Fruit fly (Drosophila melanogaster): ENCODE measurements around the gene CG9784.

Gene CG9784

dm6 chrX:16624519-16624918 lies 25.5 kb upstream of the CG9784 start:
- TF ChIP-seq CG10979 (tag; optimal IDR thresholded peaks at IDR 0.05) = peak; percentile 40
- peak; percentile 12 for TF ChIP-seq Med (GFP tag)
- peak; percentile 34; the same call in 1 of the 3 replicates for TF ChIP-seq z (GFP tag; IDR thresholded peaks at IDR 0.05)
- peak; percentile 89 for TF ChIP-seq CTCF (GFP tag; optimal IDR thresholded peaks at IDR 0.05)
- no peak for TF ChIP-seq prd (optimal IDR thresholded peaks at IDR 0.05)
- no peak for TF ChIP-seq prd (GFP tag; IDR thresholded peaks at IDR 0.05)
- TF ChIP-seq hth (optimal IDR thresholded peaks at IDR 0.05) = no peak

dm6 chrX:16623524-16623923 lies 24.5 kb upstream of the CG9784 start:
- no peak for TF ChIP-seq ash1 (GFP tag; optimal IDR thresholded peaks at IDR 0.05)
- no peak for TF ChIP-seq CG17385 (GFP tag; optimal IDR thresholded peaks at IDR 0.05)
- TF ChIP-seq abd-A (tag; optimal IDR thresholded peaks at IDR 0.05) = peak; percentile 63
- TF ChIP-seq CG4282 (GFP tag; optimal IDR thresholded peaks at IDR 0.05) = no peak
- peak; percentile 16 for TF ChIP-seq grn (GFP tag; optimal IDR thresholded peaks at IDR 0.05)
- no peak for TF ChIP-seq scrt (GFP tag; optimal IDR thresholded peaks at IDR 0.05)
- no peak for TF ChIP-seq CG8924 (tag; optimal IDR thresholded peaks at IDR 0.05)
- no peak for TF ChIP-seq HLH54F (GFP tag; optimal IDR thresholded peaks at IDR 0.05)
- TF ChIP-seq Hr78 (GFP tag; optimal IDR thresholded peaks at IDR 0.05) = no peak
- no peak for TF ChIP-seq onecut (GFP tag; IDR thresholded peaks at IDR 0.05)
- no peak for TF ChIP-seq CG4328 (GFP tag; optimal IDR thresholded peaks at IDR 0.05)
- no peak for TF ChIP-seq CG14710 (tag; optimal IDR thresholded peaks at IDR 0.05)
- no peak for TF ChIP-seq cwo (GFP tag; optimal IDR thresholded peaks at IDR 0.05)
- TF ChIP-seq HLH4C (GFP tag; IDR thresholded peaks at IDR 0.05; ENCODE audit: partially characterized antibody) = no peak
- peak; percentile 80 for TF ChIP-seq CG13894 (tag; optimal IDR thresholded peaks at IDR 0.05)
- no peak for TF ChIP-seq shn (GFP tag; optimal IDR thresholded peaks at IDR 0.05)
- TF ChIP-seq CG8388 (GFP tag; optimal IDR thresholded peaks at IDR 0.05) = no peak
- no peak for TF ChIP-seq Blimp-1 (GFP tag; optimal IDR thresholded peaks at IDR 0.05)
- no peak for TF ChIP-seq nerfin-2 (GFP tag; IDR thresholded peaks at IDR 0.05; ENCODE audit: partially characterized antibody)
- TF ChIP-seq jigr1 (GFP tag; IDR thresholded peaks at IDR 0.05) = no peak
- peak; percentile 41; the same call in 1 of the 4 replicates for TF ChIP-seq chinmo (GFP tag; IDR thresholded peaks at IDR 0.05; ENCODE audit: partially characterized antibody)
- TF ChIP-seq Med (GFP tag) = peak; percentile 22
- no peak for TF ChIP-seq CG9797 (GFP tag; optimal IDR thresholded peaks at IDR 0.05)
- no peak for TF ChIP-seq CG10959 (GFP tag; IDR thresholded peaks at IDR 0.05)
- no peak for TF ChIP-seq Mrtf (GFP tag; IDR thresholded peaks at IDR 0.05)

- 0 out of 3 replicates have a peak, but pooled peaks have one; percentile 16 for TF ChIP-seq dysf (GFP tag; IDR thresholded peaks at IDR 0.05)
- TF ChIP-seq esg (GFP tag; conservative IDR thresholded peaks at IDR 0.05) = no peak
- TF ChIP-seq CG2129 (GFP tag; IDR thresholded peaks at IDR 0.05; ENCODE audit: partially characterized antibody) = no peak
- no peak for TF ChIP-seq run (tag; optimal IDR thresholded peaks at IDR 0.05)
- TF ChIP-seq CG17612 (GFP tag; IDR thresholded peaks at IDR 0.05) = no peak
- no peak for TF ChIP-seq scrt (GFP tag; optimal IDR thresholded peaks at IDR 0.05)
- 0 out of 2 replicates have a peak, but pooled peaks have one; percentile 21 for TF ChIP-seq Rfx (GFP tag; IDR thresholded peaks at IDR 0.05)
- TF ChIP-seq CG13894 (tag; optimal IDR thresholded peaks at IDR 0.05) = peak; percentile 44
- TF ChIP-seq CG1529 (GFP tag; optimal IDR thresholded peaks at IDR 0.05) = no peak
- TF ChIP-seq z (GFP tag; IDR thresholded peaks at IDR 0.05) = peak; percentile 77; the same call in 2 of the 3 replicates
- no peak for TF ChIP-seq CG17568 (GFP tag; optimal IDR thresholded peaks at IDR 0.05)
- TF ChIP-seq chinmo (GFP tag; IDR thresholded peaks at IDR 0.05; ENCODE audit: partially characterized antibody) = peak; percentile 92
- peak; percentile 18; the same call in 1 of the 2 replicates for TF ChIP-seq CG13287 (GFP tag; IDR thresholded peaks at IDR 0.05; ENCODE audit: partially characterized antibody)
- TF ChIP-seq Usf (GFP tag; optimal IDR thresholded peaks at IDR 0.05) = no peak
- no peak for TF ChIP-seq oc (tag; optimal IDR thresholded peaks at IDR 0.05)
- TF ChIP-seq CG12299 (tag; optimal IDR thresholded peaks at IDR 0.05) = no peak
- TF ChIP-seq CG7357 (GFP tag; IDR thresholded peaks at IDR 0.05) = no peak
- TF ChIP-seq sr (GFP tag; IDR thresholded peaks at IDR 0.05) = peak; percentile 72
- no peak for TF ChIP-seq Dfd (GFP tag; optimal IDR thresholded peaks at IDR 0.05)
- no peak for TF ChIP-seq CG10565 (GFP tag; optimal IDR thresholded peaks at IDR 0.05)
- no peak for TF ChIP-seq Oli (tag; optimal IDR thresholded peaks at IDR 0.05)
- peak; percentile 47; the same call in 1 of the 3 replicates for TF ChIP-seq Opbp (GFP tag; IDR thresholded peaks at IDR 0.05; ENCODE audit: partially characterized antibody)
Observed at dm6 chrX:16621462-16621861, 22.4 kb upstream of the CG9784 start, which contains the start of gene CG9782. TSS of gene CG9782 (minus strand) at chrX:16621589.
